Worm (Caenorhabditis elegans) whole organism, late embryonic: Measurements from ENCODE around the gene ima-1.

Experiments used
- Y22D7AL.16 ChIP-seq: sonication (generic microtip); optimal IDR thresholded peaks from 2 replicates; lab custom pipeline; 2016; ENCODE audit warnings: missing genetic modification characterization, missing compliant biosample characterization
- elt-2 ChIP-seq: sonication (generic microtip); optimal IDR thresholded peaks from 2 replicates; lab custom pipeline; 2016; ENCODE audit warnings: missing genetic modification reagents, missing genetic modification characterization, missing compliant biosample characterization
- fkh-10 ChIP-seq: fragments of 150-350 bp; optimal IDR thresholded peaks from 2 replicates; lab custom pipeline; 2014; ENCODE audit warnings: missing biosample characterization, missing genetic modification reagents, missing genetic modification characterization

DNA sequence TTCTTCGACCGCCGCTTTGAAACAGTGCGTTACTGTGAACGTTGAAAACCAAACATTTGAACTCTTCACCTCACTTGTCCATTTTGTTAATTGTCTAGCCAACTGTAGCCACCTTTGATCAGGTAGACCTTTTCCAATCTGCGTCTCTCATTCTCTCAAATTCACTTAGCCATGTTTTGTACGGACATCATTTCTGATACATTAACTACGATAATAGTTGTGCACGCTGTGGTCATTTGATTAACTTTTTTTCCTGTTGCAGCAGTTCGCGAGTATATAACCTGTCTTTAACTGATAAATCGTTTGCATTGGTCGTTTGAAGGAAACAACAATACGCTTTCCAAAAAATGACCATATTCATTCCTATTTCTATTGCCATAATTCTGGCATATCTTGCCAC, 22.1 kb upstream of the ima-1 start, which contains the start of gene cyp-29A2:
- TF ChIP-seq Y22D7AL.16 (no peak), elt-2 (no peak), fkh-10 (no peak)
